Worm (Caenorhabditis elegans) whole organism, late embryonic: ENCODE measurements around the gene act-1.

ENCODE experiments used
- C38D4.7 ChIP-seq: fragments of 200-800 bp; sonication (Bioruptor generic); optimal IDR thresholded peaks from 2 replicates; lab custom pipeline; 2018; ENCODE audit warnings: mild to moderate bottlenecking, missing genetic modification characterization, moderate library complexity, missing compliant biosample characterization
- K02D7.2 ChIP-seq: sonication (generic microtip); optimal IDR thresholded peaks from 2 replicates; lab custom pipeline; 2017; ENCODE audit warnings: mild to moderate bottlenecking, missing genetic modification characterization, missing compliant biosample characterization
- K09A11.1 ChIP-seq: sonication (generic microtip); optimal IDR thresholded peaks from 2 replicates; lab custom pipeline; 2017; ENCODE audit warnings: antibody characterized with exemption, mild to moderate bottlenecking, missing genetic modification characterization, missing compliant biosample characterization; ENCODE audit not compliant: insufficient read depth
- T23F11.4 ChIP-seq: fragments of 200-800 bp; sonication (Bioruptor generic); optimal IDR thresholded peaks from 2 replicates; lab custom pipeline; 2018; ENCODE audit warnings: mild to moderate bottlenecking, missing genetic modification characterization, missing compliant biosample characterization
- Y22D7AL.16 ChIP-seq: sonication (generic microtip); optimal IDR thresholded peaks from 2 replicates; lab custom pipeline; 2016; ENCODE audit warnings: missing genetic modification characterization, missing compliant biosample characterization
- ahr-1 ChIP-seq: sonication (generic microtip); optimal IDR thresholded peaks from 2 replicates; lab custom pipeline; 2016; ENCODE audit warnings: missing genetic modification characterization, missing compliant biosample characterization
- ceh-14 ChIP-seq: sonication (generic microtip); optimal IDR thresholded peaks from 2 replicates; lab custom pipeline; 2016; ENCODE audit warnings: missing genotype, missing genetic modification characterization, missing compliant biosample characterization
- ceh-19 ChIP-seq: fragments of 200-800 bp; sonication (Bioruptor generic); optimal IDR thresholded peaks from 2 replicates; lab custom pipeline; 2018; ENCODE audit warnings: mild to moderate bottlenecking, missing genetic modification characterization, missing compliant biosample characterization
- ceh-2 ChIP-seq: sonication (generic microtip); optimal IDR thresholded peaks from 2 replicates; lab custom pipeline; 2016; ENCODE audit warnings: missing genotype, missing genetic modification characterization, missing compliant biosample characterization
- ceh-22 ChIP-seq: sonication (generic microtip); optimal IDR thresholded peaks from 2 replicates; lab custom pipeline; 2017; ENCODE audit warnings: missing biosample characterization, missing genetic modification characterization
- ceh-30 ChIP-seq: fragments of 150-350 bp; optimal IDR thresholded peaks from 2 replicates; lab custom pipeline; 2014; ENCODE audit warnings: missing biosample characterization, missing genetic modification characterization
- ceh-45 ChIP-seq: fragments of 200-800 bp; sonication (Bioruptor generic); IDR thresholded peaks from 2 replicates; pipeline ENCODE4 v1.3.6; 2022; ENCODE audit warnings: missing genetic modification reagents, missing genetic modification characterization, missing compliant biosample characterization
- ceh-6 ChIP-seq: fragments of 200-800 bp; sonication (Bioruptor generic); optimal IDR thresholded peaks from 2 replicates; lab custom pipeline; 2018; ENCODE audit warnings: mild to moderate bottlenecking, missing genetic modification characterization, missing compliant biosample characterization
- ceh-9 ChIP-seq: sonication (generic microtip); optimal IDR thresholded peaks from 2 replicates; lab custom pipeline; 2016; ENCODE audit warnings: mild to moderate bottlenecking, missing genetic modification characterization, inconsistent platforms, missing compliant biosample characterization
- che-1 ChIP-seq: sonication (generic microtip); optimal IDR thresholded peaks from 2 replicates; lab custom pipeline; 2016; ENCODE audit warnings: mild to moderate bottlenecking, missing genetic modification characterization, missing compliant biosample characterization
- dmd-4 ChIP-seq: sonication (generic microtip); optimal IDR thresholded peaks from 2 replicates; lab custom pipeline; 2016; ENCODE audit warnings: borderline replicate concordance, missing genetic modification characterization, missing compliant biosample characterization
- dve-1 ChIP-seq: sonication (generic microtip); optimal IDR thresholded peaks from 2 replicates; lab custom pipeline; 2017; ENCODE audit warnings: antibody characterized with exemption, mild to moderate bottlenecking, missing genetic modification characterization, missing compliant biosample characterization
- elt-2 ChIP-seq: sonication (generic microtip); optimal IDR thresholded peaks from 2 replicates; lab custom pipeline; 2016; ENCODE audit warnings: missing genetic modification reagents, missing genetic modification characterization, missing compliant biosample characterization
- ets-4 ChIP-seq: sonication (generic microtip); optimal IDR thresholded peaks from 2 replicates; lab custom pipeline; 2016; ENCODE audit warnings: missing genetic modification characterization, missing compliant biosample characterization
- eyg-1 ChIP-seq: sonication (generic microtip); optimal IDR thresholded peaks from 2 replicates; lab custom pipeline; 2016; ENCODE audit warnings: missing genotype, missing genetic modification characterization, missing compliant biosample characterization
- fax-1 ChIP-seq: sonication (generic microtip); optimal IDR thresholded peaks from 2 replicates; lab custom pipeline; 2016; ENCODE audit warnings: missing genotype, missing genetic modification characterization, missing compliant biosample characterization
- fkh-6 ChIP-seq: sonication (generic microtip); optimal IDR thresholded peaks from 2 replicates; lab custom pipeline; 2016; ENCODE audit warnings: missing genetic modification characterization, missing compliant biosample characterization
- gmeb-2 ChIP-seq: sonication (generic microtip); optimal IDR thresholded peaks from 2 replicates; lab custom pipeline; 2016; ENCODE audit warnings: missing genetic modification characterization, inconsistent platforms, missing compliant biosample characterization
- hlh-30 ChIP-seq: sonication (generic microtip); optimal IDR thresholded peaks from 2 replicates; lab custom pipeline; 2017; ENCODE audit warnings: antibody characterized with exemption, missing genetic modification characterization, missing compliant biosample characterization; ENCODE audit not compliant: insufficient read depth
- hlh-6 ChIP-seq: sonication (generic microtip); optimal IDR thresholded peaks from 2 replicates; lab custom pipeline; 2016; ENCODE audit warnings: missing genotype, missing genetic modification characterization, missing compliant biosample characterization
- hlh-8 ChIP-seq: sonication (generic microtip); optimal IDR thresholded peaks from 2 replicates; lab custom pipeline; 2016; ENCODE audit warnings: missing genotype, missing genetic modification characterization, missing compliant biosample characterization
- lim-6 ChIP-seq: sonication (generic microtip); optimal IDR thresholded peaks from 2 replicates; lab custom pipeline; 2016; ENCODE audit warnings: missing genetic modification characterization, missing compliant biosample characterization
- lin-11 ChIP-seq: fragments of 200-800 bp; sonication (Bioruptor generic); optimal IDR thresholded peaks from 2 replicates; lab custom pipeline; 2018; ENCODE audit warnings: mild to moderate bottlenecking, missing genetic modification characterization, missing compliant biosample characterization
- madf-2 ChIP-seq: sonication (generic microtip); optimal IDR thresholded peaks from 2 replicates; lab custom pipeline; 2017; ENCODE audit warnings: missing genetic modification characterization, missing compliant biosample characterization
- mec-3 ChIP-seq: sonication (generic microtip); optimal IDR thresholded peaks from 2 replicates; lab custom pipeline; 2016; ENCODE audit warnings: borderline replicate concordance, missing genetic modification characterization, missing compliant biosample characterization
- nfya-1 ChIP-seq: sonication (generic microtip); optimal IDR thresholded peaks from 2 replicates; lab custom pipeline; 2017; ENCODE audit warnings: missing genetic modification characterization, mild to moderate bottlenecking, missing compliant biosample characterization, antibody characterized with exemption, moderate library complexity
- nhr-232 ChIP-seq: sonication (generic microtip); optimal IDR thresholded peaks from 2 replicates; lab custom pipeline; 2016; ENCODE audit warnings: missing genetic modification characterization, missing compliant biosample characterization
- npax-4 ChIP-seq: sonication (generic microtip); optimal IDR thresholded peaks from 2 replicates; lab custom pipeline; 2016; ENCODE audit warnings: missing genetic modification characterization, missing compliant biosample characterization
- odd-2 ChIP-seq: sonication (generic microtip); optimal IDR thresholded peaks from 2 replicates; lab custom pipeline; 2017; ENCODE audit warnings: antibody characterized with exemption, mild to moderate bottlenecking, missing genetic modification characterization, missing compliant biosample characterization
- pag-3 ChIP-seq: sonication (generic microtip); optimal IDR thresholded peaks from 2 replicates; lab custom pipeline; 2016; ENCODE audit warnings: missing compliant biosample characterization, missing genetic modification characterization, borderline replicate concordance
- pat-9 ChIP-seq: fragments of 200-800 bp; sonication (Bioruptor generic); optimal IDR thresholded peaks from 2 replicates; lab custom pipeline; 2018; ENCODE audit warnings: mild to moderate bottlenecking, missing genetic modification characterization, moderate library complexity, missing compliant biosample characterization
- pax-1 ChIP-seq: fragments of 150-350 bp; optimal IDR thresholded peaks from 2 replicates; lab custom pipeline; 2014; ENCODE audit warnings: missing biosample characterization, missing genetic modification characterization
- pha-4 ChIP-seq: fragments of 150-350 bp; optimal IDR thresholded peaks from 2 replicates; lab custom pipeline; 2018; ENCODE audit warnings: missing biosample characterization, missing genetic modification reagents, missing genetic modification characterization
- pqm-1 ChIP-seq: sonication (generic microtip); optimal IDR thresholded peaks from 2 replicates; lab custom pipeline; 2016; ENCODE audit warnings: missing genetic modification characterization, missing compliant biosample characterization
- pros-1 ChIP-seq: fragments of 150-350 bp; optimal IDR thresholded peaks from 2 replicates; lab custom pipeline; 2014; ENCODE audit warnings: missing biosample characterization, missing genetic modification reagents, missing genetic modification characterization
- ref-2 ChIP-seq: sonication (generic microtip); optimal IDR thresholded peaks from 2 replicates; lab custom pipeline; 2016; ENCODE audit warnings: missing genetic modification characterization, missing compliant biosample characterization
- sdc-2 ChIP-seq: sonication (generic microtip); optimal IDR thresholded peaks from 2 replicates; lab custom pipeline; 2016; ENCODE audit warnings: missing genotype, missing genetic modification characterization, missing compliant biosample characterization
- sox-2 ChIP-seq: fragments of 200-800 bp; sonication (Bioruptor generic); IDR thresholded peaks from 2 replicates; pipeline ENCODE4 v1.3.6; 2022; ENCODE audit warnings: missing genetic modification reagents, missing genetic modification characterization, missing compliant biosample characterization
- tbx-2 ChIP-seq: sonication (generic microtip); optimal IDR thresholded peaks from 2 replicates; lab custom pipeline; 2016; ENCODE audit warnings: missing genetic modification characterization, missing compliant biosample characterization
- tbx-7 ChIP-seq: sonication (generic microtip); optimal IDR thresholded peaks from 2 replicates; lab custom pipeline; 2016; ENCODE audit warnings: missing genotype, missing genetic modification characterization, missing compliant biosample characterization
- ttx-3 ChIP-seq: sonication (generic microtip); optimal IDR thresholded peaks from 2 replicates; lab custom pipeline; 2016; ENCODE audit warnings: missing genetic modification reagents, missing genetic modification characterization, missing compliant biosample characterization
- unc-3 ChIP-seq, 2 experiments: fragments of 200-800 bp in 1 of 2; sonication (Bioruptor generic) in 1 of 2; sonication (generic microtip) in 1 of 2; conservative IDR thresholded peaks in 1 of 2; optimal IDR thresholded peaks in 1 of 2; 2 replicates each; pipeline versions ENCODE4 v1.3.6 to Lab custom; 2016 to 2022; ENCODE audit warnings: missing compliant biosample characterization in 2 of 2, missing genetic modification characterization in 2 of 2, missing genetic modification reagents in 1 of 2
- unc-42 ChIP-seq: sonication (generic microtip); optimal IDR thresholded peaks from 2 replicates; lab custom pipeline; 2016; ENCODE audit warnings: missing genotype, missing genetic modification characterization, missing compliant biosample characterization
- unc-55 ChIP-seq: sonication (generic microtip); optimal IDR thresholded peaks from 2 replicates; lab custom pipeline; 2017; ENCODE audit warnings: missing biosample characterization, missing genetic modification reagents, missing genetic modification characterization

Gene act-1

ce11 chrV:11078874-11079273, 2.0 kb upstream of the act-1 start:
- TF ChIP-seq unc-55, result no peak
- no peak for TF ChIP-seq dve-1 (tag; lab: Kevin White, UChicago)
- TF ChIP-seq lin-11 (tag; lab: Kevin White, UChicago), result no peak
- TF ChIP-seq pqm-1, result no peak
- TF ChIP-seq ceh-9 (tag; lab: Kevin White, UChicago), result no peak
- no peak for TF ChIP-seq nhr-232 (tag; lab: Kevin White, UChicago)
- TF ChIP-seq fax-1 (tag; lab: Kevin White, UChicago), result no peak
- TF ChIP-seq C38D4.7 (GFP tag; lab: Kevin White, UChicago), result no peak
- no peak for TF ChIP-seq odd-2 (tag; lab: Kevin White, UChicago)
- TF ChIP-seq T23F11.4 (GFP tag; lab: Kevin White, UChicago), result no peak
- TF ChIP-seq mec-3 (tag; lab: Kevin White, UChicago), result no peak
- no peak for TF ChIP-seq ahr-1
- TF ChIP-seq ref-2 (tag; lab: Kevin White, UChicago), result no peak
- TF ChIP-seq hlh-6 (tag; lab: Kevin White, UChicago), result no peak

ce11 chrV:11082475-11082874, 1.6 kb downstream of the act-1 start:
- TF ChIP-seq pax-1 (tag; lab: Kevin White, UChicago) (no peak), hlh-6 (tag; lab: Kevin White, UChicago) (no peak), unc-55 (no peak), C38D4.7 (GFP tag; lab: Kevin White, UChicago) (no peak), npax-4 (tag; lab: Kevin White, UChicago) (no peak), tbx-2 (tag; lab: Kevin White, UChicago) (peak; percentile 67), lim-6 (tag; lab: Kevin White, UChicago) (no peak), hlh-8 (tag; lab: Kevin White, UChicago) (peak; percentile 45), mec-3 (tag; lab: Kevin White, UChicago) (no peak), ceh-2 (tag; lab: Kevin White, UChicago) (no peak), unc-3 (GFP tag; conservative IDR thresholded peaks at IDR 0.05; lab: Robert Waterston, UW) (no peak), unc-3 (tag; optimal IDR thresholded peaks at IDR 0.05; lab: Kevin White, UChicago) (no peak), ceh-45 (GFP tag; lab: Robert Waterston, UW) (no peak), sox-2 (no peak), ref-2 (tag; lab: Kevin White, UChicago) (no peak), pros-1 (no peak), ceh-9 (tag; lab: Kevin White, UChicago) (no peak), K09A11.1 (tag; lab: Kevin White, UChicago) (no peak), dve-1 (tag; lab: Kevin White, UChicago) (no peak), elt-2 (tag; lab: Kevin White, UChicago) (no peak), fax-1 (tag; lab: Kevin White, UChicago) (no peak), tbx-7 (tag; lab: Kevin White, UChicago) (no peak), hlh-30 (tag; lab: Kevin White, UChicago) (no peak), ttx-3 (tag; lab: Kevin White, UChicago) (no peak), pha-4 (tag; lab: Kevin White, UChicago) (no peak), lin-11 (tag; lab: Kevin White, UChicago) (no peak), eyg-1 (tag; lab: Kevin White, UChicago) (no peak), pag-3 (tag; lab: Kevin White, UChicago) (no peak), ceh-22 (tag; lab: Kevin White, UChicago) (no peak), unc-42 (no peak), ceh-6 (GFP tag; lab: Kevin White, UChicago) (no peak), ets-4 (tag; lab: Kevin White, UChicago) (no peak), ceh-19 (no peak), Y22D7AL.16 (no peak), nfya-1 (tag; lab: Kevin White, UChicago) (peak; percentile 61), ceh-14 (no peak), pat-9 (tag; lab: Kevin White, UChicago) (peak; percentile 5), K02D7.2 (tag; lab: Kevin White, UChicago) (no peak), che-1 (tag; lab: Kevin White, UChicago) (no peak), madf-2 (tag; lab: Kevin White, UChicago) (no peak), sdc-2 (tag; lab: Kevin White, UChicago) (no peak), gmeb-2 (tag; lab: Kevin White, UChicago) (no peak), dmd-4 (peak; percentile 7), fkh-6 (no peak), ceh-30 (no peak)
